Fruit fly (Drosophila melanogaster): ENCODE results near the gene CG34393.

The CG34393 gene

DNA sequence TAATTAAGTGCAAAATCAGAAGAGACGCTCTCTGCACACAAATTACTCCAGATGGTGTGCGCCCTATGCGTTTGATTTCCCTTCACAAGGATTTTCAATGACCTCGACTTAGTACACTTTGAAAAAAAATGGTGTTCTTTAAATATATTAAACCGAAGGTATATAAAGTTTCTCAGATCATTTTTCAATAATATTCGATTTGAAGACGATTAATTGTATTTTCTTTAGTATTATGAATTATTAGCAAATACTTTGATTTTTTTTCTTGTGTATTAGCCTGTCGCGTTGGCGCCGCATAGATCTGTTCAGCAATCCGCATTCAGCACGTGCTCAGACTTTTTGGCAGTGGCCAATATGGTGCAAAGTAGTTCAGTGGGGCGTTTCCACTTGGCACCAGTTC lies 72.5 kb downstream of the CG34393 start (continued):
- TF ChIP-seq CG13624 (GFP tag; optimal IDR thresholded peaks at IDR 0.05) (no peak), pnt (GFP tag; optimal IDR thresholded peaks at IDR 0.05) (no peak), CG14014 (GFP tag; IDR thresholded peaks at IDR 0.05) (no peak), CG12659 (GFP tag; optimal IDR thresholded peaks at IDR 0.05) (no peak), luna (GFP tag; optimal IDR thresholded peaks at IDR 0.05) (no peak), croc (GFP tag; conservative IDR thresholded peaks at IDR 0.05) (no peak), Scr (GFP tag; IDR thresholded peaks at IDR 0.05; ENCODE audit: partially characterized antibody) (no peak), ftz-f1 (GFP tag; optimal IDR thresholded peaks at IDR 0.05) (no peak), Hr51 (GFP tag; optimal IDR thresholded peaks at IDR 0.05) (peak in 1 of 2 experiments; percentile 12), zf30C (GFP tag; optimal IDR thresholded peaks at IDR 0.05) (no peak), Hr3 (GFP tag; optimal IDR thresholded peaks at IDR 0.05) (no peak), CG16779 (GFP tag; IDR thresholded peaks at IDR 0.05) (no peak), HLH3B (GFP tag; IDR thresholded peaks at IDR 0.05) (peak; percentile 12; the same call in 1 of the 2 replicates), cg (GFP tag; optimal IDR thresholded peaks at IDR 0.05) (no peak), CG8089 (GFP tag; optimal IDR thresholded peaks at IDR 0.05) (no peak), CG12391 (tag; optimal IDR thresholded peaks at IDR 0.05) (peak; percentile 6), kah (GFP tag; optimal IDR thresholded peaks at IDR 0.05) (no peak), BEAF-32 (GFP tag; optimal IDR thresholded peaks at IDR 0.05) (no peak), bigmax (GFP tag; optimal IDR thresholded peaks at IDR 0.05) (no peak), CG2678 (tag; optimal IDR thresholded peaks at IDR 0.05) (no peak), CG17328 (GFP tag; IDR thresholded peaks at IDR 0.05) (no peak), hth (optimal IDR thresholded peaks at IDR 0.05) (no peak), bsh (GFP tag; optimal IDR thresholded peaks at IDR 0.05) (peak in 1 of 2 experiments; percentile 44), MTF-1 (GFP tag; optimal IDR thresholded peaks at IDR 0.05; ENCODE audit: borderline replicate concordance) (no peak), CG3995 (GFP tag; optimal IDR thresholded peaks at IDR 0.05) (no peak), odd (GFP tag; optimal IDR thresholded peaks at IDR 0.05) (no peak), disco-r (GFP tag; optimal IDR thresholded peaks at IDR 0.05) (no peak), Ravus (GFP tag; IDR thresholded peaks at IDR 0.05) (no peak), lab (GFP tag; optimal IDR thresholded peaks at IDR 0.05) (peak; percentile 5), nerfin-1 (tag; optimal IDR thresholded peaks at IDR 0.05) (no peak), Xbp1 (GFP tag; optimal IDR thresholded peaks at IDR 0.05) (no peak), CG15269 (tag; optimal IDR thresholded peaks at IDR 0.05) (no peak), unpg (GFP tag; optimal IDR thresholded peaks at IDR 0.05) (peak; percentile 34), nmo (GFP tag; optimal IDR thresholded peaks at IDR 0.05) (peak; percentile 22), repo (GFP tag; optimal IDR thresholded peaks at IDR 0.05) (no peak), Oaz (GFP tag; IDR thresholded peaks at IDR 0.05) (no peak), Tbp (GFP tag; optimal IDR thresholded peaks at IDR 0.05) (no peak), schlank (tag; optimal IDR thresholded peaks at IDR 0.05) (no peak), emc (GFP tag; optimal IDR thresholded peaks at IDR 0.05) (no peak), Ssrp (tag; optimal IDR thresholded peaks at IDR 0.05) (peak; percentile 13), Poxn (GFP tag; IDR thresholded peaks at IDR 0.05) (no peak), sqz (GFP tag; optimal IDR thresholded peaks at IDR 0.05) (no peak), Xrp1 (GFP tag; IDR thresholded peaks at IDR 0.05) (0 out of 2 replicates have a peak, but pooled peaks have one; percentile 6), CG14860 (GFP tag; IDR thresholded peaks at IDR 0.05; ENCODE audit: partially characterized antibody) (no peak), row (GFP tag; IDR thresholded peaks at IDR 0.05) (no peak), br (optimal IDR thresholded peaks at IDR 0.05) (no peak), gem (tag; optimal IDR thresholded peaks at IDR 0.05) (peak; percentile 53), MBD-R2 (GFP tag; IDR thresholded peaks at IDR 0.05) (no peak), prd (optimal IDR thresholded peaks at IDR 0.05) (no peak), prd (GFP tag; IDR thresholded peaks at IDR 0.05) (peak; percentile 48; the same call in 1 of the 3 replicates), psq (GFP tag; optimal IDR thresholded peaks at IDR 0.05) (no peak), CG13424 (tag; optimal IDR thresholded peaks at IDR 0.05) (peak; percentile 5)

Measured in whole organism, embryonic.